Worm (Caenorhabditis elegans): Measurements from ENCODE around the gene col-72.
"Not testable (repeated sequence)": the region's sequence is repeated elsewhere in the genome, so short reads cannot be mapped to it uniquely, and the experiment has no call there.

Gene col-72

ce11 chrII:3502011-3502410 lies 22.0 kb downstream of the col-72 start:
- TF ChIP-seq ces-1 (GFP tag; optimal IDR thresholded peaks at IDR 0.05) (no peak), ham-2 (GFP tag; optimal IDR thresholded peaks at IDR 0.05) (no peak), snpc-4 (tag; optimal IDR thresholded peaks at IDR 0.05) (no peak), nhr-2 (tag; optimal IDR thresholded peaks at IDR 0.05) (no peak), M03D4.4 (tag; optimal IDR thresholded peaks at IDR 0.05) (no peak), lsy-2 (tag; optimal IDR thresholded peaks at IDR 0.05) (no peak), sem-2 (GFP tag; optimal IDR thresholded peaks at IDR 0.05) (no peak), ceh-83 (GFP tag; optimal IDR thresholded peaks at IDR 0.05) (no peak), blmp-1 (tag; optimal IDR thresholded peaks at IDR 0.05) (no peak), hlh-1 (tag; optimal IDR thresholded peaks at IDR 0.05) (no peak), lin-32 (GFP tag; optimal IDR thresholded peaks at IDR 0.05) (no peak), pha-4 (tag; optimal IDR thresholded peaks at IDR 0.05) (no peak), unc-62 (GFP tag; optimal IDR thresholded peaks at IDR 0.05) (no peak), elt-1 (tag; optimal IDR thresholded peaks at IDR 0.05; ENCODE audit: borderline replicate concordance, insufficient read depth) (no peak), nhr-28 (tag; optimal IDR thresholded peaks at IDR 0.05) (no peak), elt-3 (tag; optimal IDR thresholded peaks at IDR 0.05) (no peak), drap-1 (GFP tag; optimal IDR thresholded peaks at IDR 0.05) (no peak), ztf-11 (tag; optimal IDR thresholded peaks at IDR 0.05) (no peak)

- no peak for TF ChIP-seq unc-62 (GFP tag; optimal IDR thresholded peaks at IDR 0.05)
- TF ChIP-seq nhr-2 (tag; optimal IDR thresholded peaks at IDR 0.05) = no peak
- no peak for TF ChIP-seq lin-13 (tag; optimal IDR thresholded peaks at IDR 0.05)
- no peak for TF ChIP-seq ceh-39 (tag; optimal IDR thresholded peaks at IDR 0.05)
- TF ChIP-seq mab-5 (tag; optimal IDR thresholded peaks at IDR 0.05) = no peak
- TF ChIP-seq elt-3 (tag; optimal IDR thresholded peaks at IDR 0.05) = no peak
- no peak for TF ChIP-seq sem-2 (GFP tag; optimal IDR thresholded peaks at IDR 0.05)
Observed at ce11 chrII:3500373-3500772, 23.6 kb downstream of the col-72 start.

ce11 chrII:3499386-3499785 lies 24.6 kb downstream of the col-72 start, which contains the start of gene Y49F6B.9:
Y49F6B.9 (minus strand) TSS chrII:3499387.
- TF ChIP-seq elt-1 (tag; optimal IDR thresholded peaks at IDR 0.05; ENCODE audit: borderline replicate concordance, insufficient read depth) = no peak
- TF ChIP-seq drap-1 (GFP tag; optimal IDR thresholded peaks at IDR 0.05) = no peak
- no peak for TF ChIP-seq zip-8 (tag; optimal IDR thresholded peaks at IDR 0.05)
- no peak for TF ChIP-seq ham-2 (GFP tag; optimal IDR thresholded peaks at IDR 0.05)
- no peak for TF ChIP-seq flh-1 (GFP tag; optimal IDR thresholded peaks at IDR 0.05)

- not testable (repeated sequence) for TF ChIP-seq mls-2 (tag; optimal IDR thresholded peaks at IDR 0.05); sem-2 (GFP tag; optimal IDR thresholded peaks at IDR 0.05); lin-13 (tag; optimal IDR thresholded peaks at IDR 0.05)
Observed at ce11 chrII:3490797-3491196, 33.2 kb downstream of the col-72 start, which contains the start of gene fbxb-112. fbxb-112 (plus strand) TSS chrII:3491097.

- TF ChIP-seq mab-5 (tag; optimal IDR thresholded peaks at IDR 0.05) = peak; percentile 55
- TF ChIP-seq hlh-1 (tag; optimal IDR thresholded peaks at IDR 0.05) = no peak
- peak; percentile 20 for TF ChIP-seq cnd-1 (tag; optimal IDR thresholded peaks at IDR 0.05)
- no peak for TF ChIP-seq ceh-39 (tag; optimal IDR thresholded peaks at IDR 0.05)
- TF ChIP-seq ces-1 (GFP tag; optimal IDR thresholded peaks at IDR 0.05) = peak; percentile 97
- peak; percentile 39 for TF ChIP-seq lsy-2 (tag; optimal IDR thresholded peaks at IDR 0.05)
- peak; percentile 7 for TF ChIP-seq ceh-43 (GFP tag; optimal IDR thresholded peaks at IDR 0.05)
- TF ChIP-seq mep-1 (tag; optimal IDR thresholded peaks at IDR 0.05) = peak; percentile 49
- TF ChIP-seq lin-32 (GFP tag; optimal IDR thresholded peaks at IDR 0.05) = peak; percentile 16
- TF ChIP-seq sptf-1 (tag; optimal IDR thresholded peaks at IDR 0.05) = peak; percentile 75
Observed at ce11 chrII:3482231-3482630, 41.8 kb downstream of the col-72 start, which contains the start of gene smu-2. smu-2 (plus strand) TSS chrII:3482408.

ce11 chrII:3481584-3481983 lies 42.4 kb downstream of the col-72 start, which contains the start of gene Y49F6B.8:
Y49F6B.8 (minus strand) TSS chrII:3481684.
- TF ChIP-seq blmp-1 (tag; optimal IDR thresholded peaks at IDR 0.05) (no peak), cnd-1 (tag; optimal IDR thresholded peaks at IDR 0.05) (no peak), ceh-83 (GFP tag; optimal IDR thresholded peaks at IDR 0.05) (no peak), nhr-28 (tag; optimal IDR thresholded peaks at IDR 0.05) (no peak), lin-13 (tag; optimal IDR thresholded peaks at IDR 0.05) (no peak), lin-32 (GFP tag; optimal IDR thresholded peaks at IDR 0.05) (no peak), ceh-39 (tag; optimal IDR thresholded peaks at IDR 0.05) (no peak), nhr-12 (tag; optimal IDR thresholded peaks at IDR 0.05) (no peak), nhr-2 (tag; optimal IDR thresholded peaks at IDR 0.05) (no peak), mab-5 (tag; optimal IDR thresholded peaks at IDR 0.05) (no peak), M03D4.4 (tag; optimal IDR thresholded peaks at IDR 0.05) (no peak), flh-1 (GFP tag; optimal IDR thresholded peaks at IDR 0.05) (no peak)

Data from whole organism, mixed stage, embryonic.